Worm (Caenorhabditis elegans) whole organism, L4/young adult: ENCODE data around the gene F41F3.3.

Experiments used
- dao-5 ChIP-seq: sonication (generic microtip); optimal IDR thresholded peaks from 2 replicates; lab custom pipeline; 2016; ENCODE audit warnings: missing genotype, missing genetic modification characterization, moderate library complexity, missing compliant biosample characterization
- him-1 ChIP-seq: sonication (generic microtip); optimal IDR thresholded peaks from 2 replicates; lab custom pipeline; 2016; ENCODE audit warnings: missing genotype, missing genetic modification reagents, missing genetic modification characterization, missing compliant biosample characterization

ce11 chrV:4637153-4637552 is 10.9 kb downstream of the F41F3.3 start:
- TF ChIP-seq him-1 (no peak), dao-5 (no peak)
